Worm (Caenorhabditis elegans): ENCODE data around the gene pcyt-2.2.

The pcyt-2.2 gene

ce11 chrX:7883994-7884393 lies at the start of gene pcyt-2.2:
TSS of gene pcyt-2.2 (plus strand) at chrX:7884294.
- TF ChIP-seq ceh-62 (tag; optimal IDR thresholded peaks at IDR 0.05), result no peak
- TF ChIP-seq daf-16 (GFP tag; optimal IDR thresholded peaks at IDR 0.05), result peak in 1 of 2 experiments; percentile 47
- no peak for TF ChIP-seq daf-16 (tag; optimal IDR thresholded peaks at IDR 0.05)

- TF ChIP-seq fkh-10 (GFP tag; optimal IDR thresholded peaks at IDR 0.05) (no peak), unc-62 (GFP tag; optimal IDR thresholded peaks at IDR 0.05 in 1 of 2) (peak in 1 of 2 experiments; percentile 1), unc-62 (tag; optimal IDR thresholded peaks at IDR 0.05) (no peak), Y105C5A.15 (GFP tag; IDR thresholded peaks at IDR 0.05) (no peak)
Observed at ce11 chrX:7838582-7838981, 45.5 kb upstream of the pcyt-2.2 start, which contains the start of gene nlp-101. TSS of gene nlp-101 (plus strand) at chrX:7838882.

ce11 chrX:7839989-7840388 lies 44.1 kb upstream of the pcyt-2.2 start:
- no peak for TF ChIP-seq gei-8 (GFP tag; optimal IDR thresholded peaks at IDR 0.05)
- no peak for TF ChIP-seq tra-1 (GFP tag; IDR thresholded peaks at IDR 0.05)
- no peak for TF ChIP-seq Y75B8A.6 (GFP tag; IDR thresholded peaks at IDR 0.05)
- TF ChIP-seq aha-1 (tag), result peak; percentile 97

- TF ChIP-seq hmg-1.1 (GFP tag; IDR thresholded peaks at IDR 0.05) (no peak), spr-3 (GFP tag; optimal IDR thresholded peaks at IDR 0.05) (no peak), ama-1 (optimal IDR thresholded peaks at IDR 0.05) (no peak), snpc-1.2 (GFP tag; IDR thresholded peaks at IDR 0.05) (no peak), R02D3.7 (tag; optimal IDR thresholded peaks at IDR 0.05) (no peak), vab-7 (GFP tag; IDR thresholded peaks at IDR 0.05) (no peak), nhr-11 (tag; optimal IDR thresholded peaks at IDR 0.05) (no peak), lin-38 (GFP tag; IDR thresholded peaks at IDR 0.05) (no peak), pqm-1 (tag; optimal IDR thresholded peaks at IDR 0.05) (no peak), lin-13 (GFP tag; optimal IDR thresholded peaks at IDR 0.05) (no peak), zip-11 (GFP tag; IDR thresholded peaks at IDR 0.05) (no peak), attf-4 (tag; optimal IDR thresholded peaks at IDR 0.05) (no peak), mxl-2 (GFP tag; conservative IDR thresholded peaks at IDR 0.05) (no peak), daf-16 (GFP tag; optimal IDR thresholded peaks at IDR 0.05) (no peak), daf-16 (tag; optimal IDR thresholded peaks at IDR 0.05) (no peak), zfp-3 (GFP tag; conservative IDR thresholded peaks at IDR 0.05) (no peak), dmd-9 (GFP tag; IDR thresholded peaks at IDR 0.05) (no peak), ZK337.2 (GFP tag; IDR thresholded peaks at IDR 0.05) (no peak), nhr-77 (tag; optimal IDR thresholded peaks at IDR 0.05) (no peak)
Observed at ce11 chrX:7842241-7842640, 41.9 kb upstream of the pcyt-2.2 start, which contains the start of gene idpp-11. TSS of gene idpp-11 (plus strand) at chrX:7842541.

ce11 chrX:7847413-7847812 lies 36.7 kb upstream of the pcyt-2.2 start, which contains the start of gene C54D2.6:
TSS of gene C54D2.6 (minus strand) at chrX:7847513.
- TF ChIP-seq unc-62 (GFP tag; optimal IDR thresholded peaks at IDR 0.05 in 1 of 2), result peak in 1 of 2 experiments; percentile 86
- TF ChIP-seq unc-62 (tag; optimal IDR thresholded peaks at IDR 0.05), result no peak
- no peak for TF ChIP-seq ztf-11 (tag; optimal IDR thresholded peaks at IDR 0.05)

- TF ChIP-seq unc-62 (GFP tag; optimal IDR thresholded peaks at IDR 0.05 in 1 of 2), result peak in 1 of 2 experiments; percentile 93
- TF ChIP-seq unc-62 (tag; optimal IDR thresholded peaks at IDR 0.05), result no peak
- no peak for TF ChIP-seq php-3 (GFP tag; IDR thresholded peaks at IDR 0.05)
- TF ChIP-seq hlh-30 (tag; optimal IDR thresholded peaks at IDR 0.05; ENCODE audit: insufficient read depth), result peak; percentile 35
- peak; percentile 29; the same call in 1 of the 2 replicates for TF ChIP-seq ceh-20 (GFP tag; IDR thresholded peaks at IDR 0.05)
- TF ChIP-seq daf-16 (GFP tag; optimal IDR thresholded peaks at IDR 0.05), result peak in 1 of 2 experiments; percentile 40
- TF ChIP-seq daf-16 (tag; optimal IDR thresholded peaks at IDR 0.05), result peak; percentile 26
- no peak for TF ChIP-seq ceh-44 (GFP tag; IDR thresholded peaks at IDR 0.05)
- TF ChIP-seq nhr-11 (tag; optimal IDR thresholded peaks at IDR 0.05), result peak; percentile 61
- peak; percentile 37; the same call in 1 of the 2 replicates for TF ChIP-seq dmd-6 (GFP tag; IDR thresholded peaks at IDR 0.05)
- peak; percentile 54 for TF ChIP-seq hlh-11 (tag; optimal IDR thresholded peaks at IDR 0.05)
- TF ChIP-seq hif-1 (tag; optimal IDR thresholded peaks at IDR 0.05), result peak in 1 of 2 experiments; percentile 38
- TF ChIP-seq nhr-48 (tag; optimal IDR thresholded peaks at IDR 0.05), result no peak
Observed at ce11 chrX:7866493-7866892, 17.6 kb upstream of the pcyt-2.2 start.

Measured in whole organism, L4 larva.